Worm (Caenorhabditis elegans): ENCODE measurements around the gene D2089.3.

The D2089.3 gene

DNA sequence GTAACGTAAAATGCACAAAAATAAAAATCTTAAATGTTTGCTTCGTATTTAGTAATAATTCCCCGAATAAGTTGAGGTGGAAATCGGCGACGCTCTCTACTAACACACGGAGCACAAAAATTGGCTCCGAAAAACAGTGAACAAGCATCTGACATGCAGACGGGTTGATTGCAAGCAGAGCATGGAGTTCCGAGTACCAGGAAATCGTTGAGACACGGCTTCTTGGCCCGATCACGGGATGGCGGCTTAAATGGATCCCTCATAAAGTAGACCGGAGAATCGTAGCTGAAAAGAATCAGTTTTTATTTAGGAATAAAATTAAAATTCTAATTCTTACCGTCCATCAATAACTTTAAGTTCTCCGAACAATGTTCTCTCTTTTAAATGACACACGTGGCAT lies 2.7 kb downstream of the D2089.3 start:
- TF ChIP-seq efl-1 (optimal IDR thresholded peaks at IDR 0.05) = no peak
- TF ChIP-seq efl-1 (GFP tag; optimal IDR thresholded peaks at IDR 0.05 in 1 of 2) = peak in 1 of 2 experiments; percentile 75
- no peak for TF ChIP-seq zag-1 (tag; optimal IDR thresholded peaks at IDR 0.05)
- no peak for TF ChIP-seq skn-1 (tag; optimal IDR thresholded peaks at IDR 0.05)
- no peak for TF ChIP-seq nhr-71 (tag; optimal IDR thresholded peaks at IDR 0.05)

- TF ChIP-seq ets-5 (GFP tag; IDR thresholded peaks at IDR 0.05) (0 out of 2 replicates have a peak, but pooled peaks have one; percentile 67), mdl-1 (tag; optimal IDR thresholded peaks at IDR 0.05) (no peak), blmp-1 (tag; optimal IDR thresholded peaks at IDR 0.05) (peak; percentile 14)
Observed at ce11 chrII:10661448-10662064, 3.4 kb downstream of the D2089.3 start.

- TF ChIP-seq nhr-71 (tag; optimal IDR thresholded peaks at IDR 0.05) (no peak), nhr-85 (tag) (peak; percentile 10)
Observed at ce11 chrII:10660892-10661291, 4.0 kb downstream of the D2089.3 start, which contains the start of gene marc-2. Gene marc-2, minus strand, starts transcription at chrII:10660992.

- TF ChIP-seq tlp-1 (tag; optimal IDR thresholded peaks at IDR 0.05) (no peak), efl-3 (GFP tag; optimal IDR thresholded peaks at IDR 0.05) (no peak), nhr-85 (tag) (no peak), lin-15B (tag; optimal IDR thresholded peaks at IDR 0.05) (no peak), unc-98 (GFP tag; IDR thresholded peaks at IDR 0.05) (no peak), efl-1 (optimal IDR thresholded peaks at IDR 0.05) (no peak), efl-1 (GFP tag; optimal IDR thresholded peaks at IDR 0.05 in 1 of 2) (peak in 1 of 2 experiments; percentile 51), ceh-8 (GFP tag; optimal IDR thresholded peaks at IDR 0.05) (no peak)
Observed at ce11 chrII:10659585-10659984, 5.3 kb downstream of the D2089.3 start.

ce11 chrII:10658576-10659256 lies 6.2 kb downstream of the D2089.3 start, which contains the start of the genes snu-13 and rsp-7:
Gene snu-13, minus strand, starts transcription at chrII:10658626.
Gene rsp-7, plus strand, starts transcription at chrII:10659206.
- TF ChIP-seq pag-3 (tag; optimal IDR thresholded peaks at IDR 0.05; ENCODE audit: borderline replicate concordance, insufficient read depth) (peak; percentile 84), elt-3 (tag; optimal IDR thresholded peaks at IDR 0.05) (peak in 2 of 6 experiments; percentile 58 to 91), nhr-11 (tag; optimal IDR thresholded peaks at IDR 0.05) (peak; percentile 14), nhr-237 (tag; optimal IDR thresholded peaks at IDR 0.05) (peak; percentile 7), vab-15 (tag; optimal IDR thresholded peaks at IDR 0.05) (no peak), tlp-1 (tag; optimal IDR thresholded peaks at IDR 0.05) (no peak), ces-1 (GFP tag; optimal IDR thresholded peaks at IDR 0.05) (no peak), elt-2 (tag; optimal IDR thresholded peaks at IDR 0.05) (peak; percentile 10), ztf-11 (tag; optimal IDR thresholded peaks at IDR 0.05) (no peak), sptf-1 (tag; optimal IDR thresholded peaks at IDR 0.05) (no peak), Y116A8C.19 (tag; optimal IDR thresholded peaks at IDR 0.05; ENCODE audit: borderline replicate concordance) (no peak), fkh-10 (GFP tag; optimal IDR thresholded peaks at IDR 0.05) (peak; percentile 32), unc-130 (tag; optimal IDR thresholded peaks at IDR 0.05) (peak; percentile 76), nhr-71 (tag; optimal IDR thresholded peaks at IDR 0.05) (peak; percentile 82), F16B12.6 (tag; optimal IDR thresholded peaks at IDR 0.05) (peak; percentile 49), dsc-1 (tag; optimal IDR thresholded peaks at IDR 0.05) (peak; percentile 49), dpl-1 (GFP tag; optimal IDR thresholded peaks at IDR 0.05) (peak; percentile 70 to 76 (median 76)), ceh-8 (GFP tag; optimal IDR thresholded peaks at IDR 0.05) (no peak), zag-1 (tag; optimal IDR thresholded peaks at IDR 0.05) (no peak), C16A3.4 (tag; optimal IDR thresholded peaks at IDR 0.05) (peak; percentile 60), hlh-4 (tag; optimal IDR thresholded peaks at IDR 0.05) (no peak), lin-15B (tag; optimal IDR thresholded peaks at IDR 0.05) (peak; percentile 64), nhr-20 (tag; optimal IDR thresholded peaks at IDR 0.05) (peak; percentile 80), nhr-84 (tag; optimal IDR thresholded peaks at IDR 0.05) (no peak), snpc-4 (tag; optimal IDR thresholded peaks at IDR 0.05) (peak; percentile 39), ceh-63 (GFP tag; optimal IDR thresholded peaks at IDR 0.05) (no peak), egl-13 (tag; optimal IDR thresholded peaks at IDR 0.05) (peak; percentile 13), pqm-1 (tag; optimal IDR thresholded peaks at IDR 0.05) (no peak), mdl-1 (tag; optimal IDR thresholded peaks at IDR 0.05) (peak in 1 of 2 experiments; percentile 44), blmp-1 (tag; optimal IDR thresholded peaks at IDR 0.05) (peak; percentile 68), nhr-76 (tag; optimal IDR thresholded peaks at IDR 0.05) (no peak), hpl-2 (GFP tag; optimal IDR thresholded peaks at IDR 0.05) (no peak), pax-3 (tag; optimal IDR thresholded peaks at IDR 0.05) (no peak), irx-1 (tag; optimal IDR thresholded peaks at IDR 0.05) (peak; percentile 5), nhr-85 (tag) (peak; percentile 82)
